Worm (Caenorhabditis elegans) whole organism, young adult: ENCODE data around the gene klo-1.

Experiments
- C06A6.2 ChIP-seq: fragments of 200-800 bp; sonication (Bioruptor generic); conservative IDR thresholded peaks from 2 replicates; pipeline ENCODE4 v1.3.6; 2022; ENCODE audit warnings: missing genetic modification characterization, missing compliant biosample characterization
- T26A5.8 ChIP-seq: sonication (generic microtip); optimal IDR thresholded peaks from 2 replicates; lab custom pipeline; 2016; ENCODE audit warnings: missing genetic modification characterization, missing compliant biosample characterization
- atf-7 ChIP-seq: sonication (generic microtip); optimal IDR thresholded peaks from 2 replicates; lab custom pipeline; 2017; ENCODE audit warnings: mild to moderate bottlenecking, missing genetic modification characterization, missing compliant biosample characterization
- athp-1 ChIP-seq: sonication (generic microtip); optimal IDR thresholded peaks from 2 replicates; lab custom pipeline; 2017; ENCODE audit warnings: mild to moderate bottlenecking, missing genetic modification characterization, missing compliant biosample characterization
- dpff-1 ChIP-seq: sonication (generic microtip); optimal IDR thresholded peaks from 2 replicates; lab custom pipeline; 2017; ENCODE audit warnings: mild to moderate bottlenecking, missing genetic modification characterization, missing compliant biosample characterization
- nfyb-1 ChIP-seq: fragments of 200-800 bp; sonication (Bioruptor generic); IDR thresholded peaks from 2 replicates; pipeline ENCODE4 v1.3.6; 2022; ENCODE audit warnings: missing genetic modification reagents, missing genetic modification characterization, missing compliant biosample characterization
- snpc-4 ChIP-seq, 5 experiments: fragments of 150-350 bp in 1 of 5; sonication (generic microtip) in 4 of 5; optimal IDR thresholded peaks; 2 replicates each; lab custom pipeline; 2014 to 2018; ENCODE audit warnings: missing genetic modification characterization in 5 of 5, missing biosample characterization in 3 of 5, antibody characterized with exemption in 2 of 5, mild to moderate bottlenecking in 2 of 5, missing compliant biosample characterization in 2 of 5, missing genotype in 2 of 5, moderate library complexity in 2 of 5, missing genetic modification reagents in 1 of 5
- unc-62 ChIP-seq: fragments of 150-350 bp; optimal IDR thresholded peaks from 2 replicates; lab custom pipeline; 2014; ENCODE audit warnings: missing biosample characterization, missing genetic modification reagents, missing genetic modification characterization

DNA sequence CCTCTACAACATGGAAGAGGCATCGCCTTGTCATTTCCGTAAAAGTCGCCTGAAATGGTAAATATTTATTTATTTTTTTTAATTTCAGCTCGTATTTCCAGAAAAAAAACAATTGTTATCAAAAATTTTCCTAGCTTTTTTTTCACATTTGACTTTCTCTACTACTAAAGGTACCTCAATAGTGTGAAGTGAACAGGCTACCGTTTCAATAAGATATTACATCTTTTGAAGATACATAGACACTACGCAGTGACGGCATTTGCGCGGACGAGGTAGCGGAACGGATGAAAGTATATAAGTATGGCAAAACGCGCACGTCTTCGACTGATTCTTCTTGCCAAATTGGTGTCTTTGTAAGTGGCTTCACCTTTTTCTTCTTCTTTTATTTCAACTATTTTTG is 5.1 kb upstream of the klo-1 start, which contains the start of gene col-14:
- TF ChIP-seq atf-7 (tag; lab: Kevin White, UChicago) (no peak), snpc-4 (GFP tag; optimal IDR thresholded peaks at IDR 0.05; lab: Kevin White, UChicago) (no peak), snpc-4 (tag; optimal IDR thresholded peaks at IDR 0.05; lab: Kevin White, UChicago) (no peak), nfyb-1 (no peak), unc-62 (GFP tag; lab: Kevin White, UChicago) (no peak), athp-1 (tag; lab: Kevin White, UChicago) (no peak), T26A5.8 (tag; lab: Kevin White, UChicago) (no peak), dpff-1 (tag; lab: Kevin White, UChicago) (no peak), C06A6.2 (no peak)
